Fruit fly (Drosophila melanogaster): Measurements from ENCODE around the gene AP-1mu.

dm6 chr3R:9529387-9529897 lies 29.9 kb downstream of the AP-1mu start:
- no peak for TF ChIP-seq CG4318 (GFP tag; optimal IDR thresholded peaks at IDR 0.05)
- TF ChIP-seq Met (GFP tag; optimal IDR thresholded peaks at IDR 0.05) = no peak
- no peak for TF ChIP-seq dsx (GFP tag; optimal IDR thresholded peaks at IDR 0.05; ENCODE audit: poor library complexity, severe bottlenecking)
- no peak for TF ChIP-seq vri (GFP tag; optimal IDR thresholded peaks at IDR 0.05)
- peak; percentile 62 for TF ChIP-seq fkh (GFP tag; optimal IDR thresholded peaks at IDR 0.05)
- TF ChIP-seq Sox15 (GFP tag; optimal IDR thresholded peaks at IDR 0.05) = no peak
- no peak for TF ChIP-seq Hr38 (GFP tag; optimal IDR thresholded peaks at IDR 0.05)
- TF ChIP-seq Ets96B (tag; optimal IDR thresholded peaks at IDR 0.05) = no peak
- no peak for TF ChIP-seq achi (GFP tag; optimal IDR thresholded peaks at IDR 0.05)
- TF ChIP-seq Smox (GFP tag; optimal IDR thresholded peaks at IDR 0.05) = no peak
